Worm (Caenorhabditis elegans) whole organism, L1 larva: ENCODE results near the gene sup-26.

ENCODE experiments used
- C04F5.9 ChIP-seq: sonication (generic microtip); optimal IDR thresholded peaks from 2 replicates; lab custom pipeline; 2016; ENCODE audit warnings: missing genetic modification characterization, missing compliant biosample characterization
- C16A3.4 ChIP-seq: fragments of 150-350 bp; optimal IDR thresholded peaks from 2 replicates; lab custom pipeline; 2014; ENCODE audit warnings: missing biosample characterization, missing genetic modification characterization
- C34B4.2 ChIP-seq: sonication (generic microtip); optimal IDR thresholded peaks from 2 replicates; lab custom pipeline; 2017; ENCODE audit warnings: mild to moderate bottlenecking, missing genetic modification characterization, missing compliant biosample characterization
- aha-1 ChIP-seq: fragments of 150-350 bp; optimal IDR thresholded peaks from 2 replicates; lab custom pipeline; 2014; ENCODE audit warnings: missing biosample characterization, missing genetic modification characterization
- ceh-63 ChIP-seq: fragments of 200-800 bp; sonication (Bioruptor generic); optimal IDR thresholded peaks from 2 replicates; lab custom pipeline; 2018; ENCODE audit warnings: mild to moderate bottlenecking, missing genetic modification characterization, missing compliant biosample characterization
- ceh-8 ChIP-seq: fragments of 200-800 bp; sonication (Bioruptor generic); optimal IDR thresholded peaks from 2 replicates; lab custom pipeline; 2018; ENCODE audit warnings: mild to moderate bottlenecking, missing genetic modification characterization, moderate library complexity, missing compliant biosample characterization
- ceh-82 ChIP-seq, 3 experiments: fragments of 150-350 bp in 1 of 3; sonication (generic microtip) in 2 of 3; optimal IDR thresholded peaks; 2 replicates each; lab custom pipeline; 2014 to 2017; ENCODE audit warnings: missing biosample characterization in 3 of 3, missing genetic modification characterization in 3 of 3
- ceh-88 ChIP-seq: fragments of 200-800 bp; sonication (Bioruptor generic); IDR thresholded peaks from 2 replicates; pipeline ENCODE4 v1.3.6; 2022; ENCODE audit warnings: missing genetic modification characterization, missing compliant biosample characterization
- dpl-1 ChIP-seq, 3 experiments: fragments of 150-350 bp in 2 of 3; sonication (generic microtip) in 1 of 3; optimal IDR thresholded peaks; 2 replicates each; lab custom pipeline; 2014 to 2017; ENCODE audit warnings: missing biosample characterization in 3 of 3, missing genetic modification characterization in 3 of 3, missing genetic modification reagents in 3 of 3
- dsc-1 ChIP-seq: sonication (generic microtip); optimal IDR thresholded peaks from 2 replicates; lab custom pipeline; 2016; ENCODE audit warnings: mild to moderate bottlenecking, missing genetic modification characterization, missing compliant biosample characterization
- egl-13 ChIP-seq: sonication (generic microtip); optimal IDR thresholded peaks from 2 replicates; lab custom pipeline; 2016; ENCODE audit warnings: missing genotype, missing genetic modification reagents, missing genetic modification characterization, missing compliant biosample characterization
- egl-27 ChIP-seq, 2 experiments: fragments of 150-350 bp in 1 of 2; sonication (generic microtip); optimal IDR thresholded peaks; 3 replicates each; lab custom pipeline; 2017 to 2018; ENCODE audit warnings: missing biosample characterization in 2 of 2, missing genetic modification characterization in 2 of 2, missing genetic modification reagents in 2 of 2
- elt-2 ChIP-seq: sonication (generic microtip); optimal IDR thresholded peaks from 2 replicates; lab custom pipeline; 2016; ENCODE audit warnings: missing genetic modification characterization, mild to moderate bottlenecking, inconsistent platforms, missing compliant biosample characterization, missing genetic modification reagents
- elt-3 ChIP-seq, 6 experiments: fragments of 150-350 bp in 1 of 6; sonication (generic microtip); optimal IDR thresholded peaks; 2 replicates each; lab custom pipeline; 2017 to 2018; ENCODE audit warnings: missing biosample characterization in 6 of 6, missing genetic modification characterization in 6 of 6, inconsistent platforms in 1 of 6
- fkh-10 ChIP-seq: sonication (generic microtip); optimal IDR thresholded peaks from 2 replicates; lab custom pipeline; 2017; ENCODE audit warnings: missing biosample characterization, missing genetic modification reagents, missing genetic modification characterization
- fkh-4 ChIP-seq: sonication (generic microtip); optimal IDR thresholded peaks from 2 replicates; lab custom pipeline; 2016; ENCODE audit warnings: missing compliant biosample characterization, missing genetic modification characterization, borderline replicate concordance
- hpl-2 ChIP-seq: fragments of 150-350 bp; optimal IDR thresholded peaks from 2 replicates; lab custom pipeline; 2014; ENCODE audit warnings: missing biosample characterization, missing genetic modification reagents, missing genetic modification characterization
- irx-1 ChIP-seq: sonication (generic microtip); optimal IDR thresholded peaks from 2 replicates; lab custom pipeline; 2016; ENCODE audit warnings: missing genetic modification characterization, missing compliant biosample characterization
- lin-14 ChIP-seq: fragments of 200-800 bp; sonication (Bioruptor generic); optimal IDR thresholded peaks from 2 replicates; lab custom pipeline; 2018; ENCODE audit warnings: mild to moderate bottlenecking, missing genetic modification characterization, moderate library complexity, missing compliant biosample characterization
- lin-15B ChIP-seq: fragments of 150-350 bp; sonication (generic microtip); optimal IDR thresholded peaks from 3 replicates; lab custom pipeline; 2014; ENCODE audit warnings: missing biosample characterization, missing genetic modification characterization
- lin-35 ChIP-seq, 2 experiments: fragments of 150-350 bp; optimal IDR thresholded peaks; 2 replicates each; lab custom pipeline; 2014; ENCODE audit warnings: missing biosample characterization in 2 of 2, missing genetic modification characterization in 2 of 2, missing genetic modification reagents in 2 of 2
- lin-39 ChIP-seq: fragments of 150-350 bp; optimal IDR thresholded peaks from 2 replicates; lab custom pipeline; 2014; ENCODE audit warnings: missing biosample characterization, missing genetic modification reagents, missing genetic modification characterization
- lir-3 ChIP-seq: sonication (generic microtip); optimal IDR thresholded peaks from 2 replicates; lab custom pipeline; 2016; ENCODE audit warnings: mild to moderate bottlenecking, missing genetic modification characterization, moderate library complexity, missing compliant biosample characterization; ENCODE audit not compliant: poor library complexity
- lsy-2 ChIP-seq, 2 experiments: fragments of 150-350 bp; optimal IDR thresholded peaks; 2 replicates each; lab custom pipeline; 2014; ENCODE audit warnings: missing biosample characterization in 2 of 2, missing genetic modification characterization in 2 of 2
- mab-9 ChIP-seq: fragments of 200-800 bp; sonication (Bioruptor generic); IDR thresholded peaks from 2 replicates; pipeline ENCODE4 v1.3.6; 2022; ENCODE audit warnings: missing genetic modification reagents, missing genetic modification characterization, missing compliant biosample characterization
- mdl-1 ChIP-seq, 2 experiments: fragments of 150-350 bp; optimal IDR thresholded peaks; 2 replicates each; lab custom pipeline; 2014 to 2017; ENCODE audit warnings: missing biosample characterization in 2 of 2, missing genetic modification characterization in 2 of 2, inconsistent platforms in 1 of 2
- nhr-11 ChIP-seq: fragments of 150-350 bp; optimal IDR thresholded peaks from 2 replicates; lab custom pipeline; 2014; ENCODE audit warnings: missing biosample characterization, missing genetic modification characterization
- nhr-12 ChIP-seq: sonication (generic microtip); optimal IDR thresholded peaks from 2 replicates; lab custom pipeline; 2017; ENCODE audit warnings: missing biosample characterization, missing genetic modification characterization
- nhr-19 ChIP-seq: fragments of 200-800 bp; sonication (Bioruptor generic); conservative IDR thresholded peaks from 2 replicates; pipeline ENCODE4 v1.3.6; 2022; ENCODE audit warnings: missing genetic modification characterization, missing compliant biosample characterization
- nhr-20 ChIP-seq: sonication (generic microtip); optimal IDR thresholded peaks from 2 replicates; lab custom pipeline; 2016; ENCODE audit warnings: mild to moderate bottlenecking, missing genetic modification characterization, missing compliant biosample characterization
- nhr-237 ChIP-seq: fragments of 150-350 bp; optimal IDR thresholded peaks from 2 replicates; lab custom pipeline; 2014; ENCODE audit warnings: missing biosample characterization, missing genetic modification characterization
- nhr-28 ChIP-seq: fragments of 150-350 bp; optimal IDR thresholded peaks from 2 replicates; lab custom pipeline; 2014; ENCODE audit warnings: missing biosample characterization, missing genetic modification characterization
- nhr-47 ChIP-seq: sonication (generic microtip); optimal IDR thresholded peaks from 2 replicates; lab custom pipeline; 2016; ENCODE audit warnings: mild to moderate bottlenecking, missing genetic modification characterization, moderate library complexity, missing compliant biosample characterization
- nhr-77 ChIP-seq: fragments of 150-350 bp; optimal IDR thresholded peaks from 2 replicates; lab custom pipeline; 2014; ENCODE audit warnings: missing biosample characterization, missing genetic modification characterization
- nhr-84 ChIP-seq: sonication (generic microtip); optimal IDR thresholded peaks from 2 replicates; lab custom pipeline; 2017; ENCODE audit warnings: missing biosample characterization, missing genetic modification characterization
- nhr-90 ChIP-seq: sonication (generic microtip); optimal IDR thresholded peaks from 2 replicates; lab custom pipeline; 2016; ENCODE audit warnings: mild to moderate bottlenecking, missing genetic modification characterization, missing compliant biosample characterization; ENCODE audit not compliant: poor library complexity
- pag-3 ChIP-seq: sonication (generic microtip); optimal IDR thresholded peaks from 2 replicates; lab custom pipeline; 2017; ENCODE audit warnings: missing genetic modification characterization, mild to moderate bottlenecking, missing compliant biosample characterization, antibody characterized with exemption, borderline replicate concordance; ENCODE audit not compliant: insufficient read depth
- pax-3 ChIP-seq: fragments of 200-800 bp; sonication (Bioruptor generic); optimal IDR thresholded peaks from 2 replicates; lab custom pipeline; 2018; ENCODE audit warnings: mild to moderate bottlenecking, missing genetic modification characterization, moderate library complexity, missing compliant biosample characterization
- pqm-1 ChIP-seq: sonication (generic microtip); optimal IDR thresholded peaks from 3 replicates; lab custom pipeline; 2017; ENCODE audit warnings: missing biosample characterization, missing genetic modification characterization
- rnt-1 ChIP-seq: sonication (generic microtip); optimal IDR thresholded peaks from 2 replicates; lab custom pipeline; 2016; ENCODE audit warnings: mild to moderate bottlenecking, missing genetic modification characterization, moderate library complexity, missing compliant biosample characterization
- skn-1 ChIP-seq: fragments of 150-350 bp; optimal IDR thresholded peaks from 2 replicates; lab custom pipeline; 2014; ENCODE audit warnings: missing biosample characterization, missing genetic modification characterization
- snpc-4 ChIP-seq: fragments of 150-350 bp; optimal IDR thresholded peaks from 2 replicates; lab custom pipeline; 2014; ENCODE audit warnings: missing biosample characterization, missing genetic modification characterization
- sptf-1 ChIP-seq: fragments of 150-350 bp; optimal IDR thresholded peaks from 2 replicates; lab custom pipeline; 2014; ENCODE audit warnings: missing biosample characterization, missing genetic modification characterization
- tbx-2 ChIP-seq: sonication (generic microtip); optimal IDR thresholded peaks from 2 replicates; lab custom pipeline; 2016; ENCODE audit warnings: missing genetic modification characterization, missing compliant biosample characterization
- unc-130 ChIP-seq: fragments of 150-350 bp; optimal IDR thresholded peaks from 2 replicates; lab custom pipeline; 2017; ENCODE audit warnings: missing biosample characterization, missing genetic modification characterization, inconsistent platforms
- unc-30 ChIP-seq: sonication (generic microtip); optimal IDR thresholded peaks from 2 replicates; lab custom pipeline; 2017; ENCODE audit warnings: missing biosample characterization, missing genetic modification characterization
- unc-98 ChIP-seq: fragments of 200-800 bp; sonication (Bioruptor generic); IDR thresholded peaks from 2 replicates; pipeline ENCODE4 v1.3.6; 2022; ENCODE audit warnings: missing genetic modification characterization, missing compliant biosample characterization
- vab-15 ChIP-seq: sonication (generic microtip); optimal IDR thresholded peaks from 2 replicates; lab custom pipeline; 2017; ENCODE audit warnings: missing genotype, mild to moderate bottlenecking, missing genetic modification characterization, missing compliant biosample characterization
- ztf-4 ChIP-seq: fragments of 150-350 bp; optimal IDR thresholded peaks from 2 replicates; lab custom pipeline; 2014; ENCODE audit warnings: missing biosample characterization, missing genetic modification characterization

Gene sup-26

ce11 chrIII:4283175-4283574 is 3.2 kb upstream of the sup-26 start (continued):
- TF ChIP-seq mdl-1 (tag; optimal IDR thresholded peaks at IDR 0.05; lab: Kevin White, UChicago) = peak in 1 of 2 experiments; percentile 45
- TF ChIP-seq nhr-20 (tag; lab: Kevin White, UChicago) = peak; percentile 55
- TF ChIP-seq egl-13 = no peak
- no peak for TF ChIP-seq lin-35 (GFP tag; optimal IDR thresholded peaks at IDR 0.05; lab: Kevin White, UChicago)
- no peak for TF ChIP-seq sptf-1

DNA sequence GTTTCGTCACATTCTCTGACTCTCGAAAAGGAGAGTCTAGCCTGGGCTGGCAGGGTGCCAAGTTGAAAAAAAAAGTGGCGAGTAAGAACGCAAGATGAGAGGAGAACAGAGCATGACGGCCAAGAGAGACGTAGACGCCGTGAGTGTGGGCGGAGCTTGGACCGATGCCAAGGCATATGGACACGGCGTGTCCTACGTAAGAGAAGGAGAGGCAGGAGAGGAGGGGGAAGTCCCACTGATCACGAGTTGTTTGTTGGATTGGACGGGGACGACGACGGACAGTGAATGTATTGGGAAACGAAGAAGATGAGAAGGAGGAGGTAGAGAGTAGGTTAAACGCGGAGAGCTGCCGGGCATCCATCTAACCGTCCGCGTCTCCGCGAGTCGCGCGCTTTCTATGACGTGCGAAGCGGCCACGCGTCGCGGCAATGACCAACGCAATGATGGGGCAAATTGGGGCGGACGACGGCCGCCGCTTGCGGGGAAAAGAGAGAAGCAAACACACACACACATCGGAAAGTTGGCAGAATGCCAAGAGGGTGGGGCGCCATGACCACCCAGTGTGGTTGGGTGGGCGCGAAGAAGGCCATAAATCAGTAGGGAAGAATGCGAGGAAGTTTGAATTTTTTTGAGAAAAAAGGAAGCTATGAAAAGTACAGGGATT is 2.1 kb upstream of the sup-26 start:
- TF ChIP-seq lin-39 = peak; percentile 84
- TF ChIP-seq tbx-2 = peak; percentile 100
- TF ChIP-seq nhr-77 (tag; lab: Kevin White, UChicago) = peak; percentile 94
- TF ChIP-seq ztf-4 (tag; lab: Kevin White, UChicago) = peak; percentile 98
- TF ChIP-seq nhr-12 (tag; lab: Kevin White, UChicago) = no peak
- peak; percentile 86 for TF ChIP-seq skn-1 (tag; lab: Kevin White, UChicago)
- TF ChIP-seq unc-30 (tag; lab: Kevin White, UChicago) = peak; percentile 30
- peak; percentile 97 for TF ChIP-seq irx-1 (tag; lab: Kevin White, UChicago)
- TF ChIP-seq fkh-4 (tag; lab: Kevin White, UChicago) = peak; percentile 84
- TF ChIP-seq lir-3 (tag; lab: Kevin White, UChicago) = peak; percentile 92
- TF ChIP-seq ceh-88 (GFP tag; lab: Robert Waterston, UW) = peak; percentile 94
- peak; percentile 91 for TF ChIP-seq C04F5.9
- peak; percentile 58 for TF ChIP-seq nhr-237
- peak; percentile 91 for TF ChIP-seq elt-2 (tag; lab: Kevin White, UChicago)
- peak; percentile 91 for TF ChIP-seq C16A3.4
- peak; percentile 97 for TF ChIP-seq ceh-8
- TF ChIP-seq hpl-2 (GFP tag; lab: Kevin White, UChicago) = peak; percentile 70
- peak; percentile 88 for TF ChIP-seq vab-15 (tag; lab: Kevin White, UChicago)
- peak; percentile 92 for TF ChIP-seq mab-9 (GFP tag; lab: Robert Waterston, UW)
- peak; percentile 99 for TF ChIP-seq nhr-47 (tag; lab: Kevin White, UChicago)
- TF ChIP-seq elt-3 (tag; optimal IDR thresholded peaks at IDR 0.05; lab: Kevin White, UChicago) = peak in 4 of 6 experiments; percentile 19 to 90 (median 66)
- peak; percentile 69 to 84 (median 73) for TF ChIP-seq ceh-82 (tag; optimal IDR thresholded peaks at IDR 0.05; lab: Kevin White, UChicago)
- TF ChIP-seq nhr-19 (GFP tag; lab: Robert Waterston, UW) = peak; percentile 98
- TF ChIP-seq nhr-84 (tag; lab: Kevin White, UChicago) = no peak
- peak; percentile 69 to 85 for TF ChIP-seq lin-35 (GFP tag; optimal IDR thresholded peaks at IDR 0.05; lab: Kevin White, UChicago)
- peak; percentile 95 for TF ChIP-seq pag-3 (tag; lab: Kevin White, UChicago)
- TF ChIP-seq fkh-10 (GFP tag; lab: Kevin White, UChicago) = peak; percentile 92
- TF ChIP-seq rnt-1 (tag; lab: Kevin White, UChicago) = peak; percentile 90
- TF ChIP-seq sptf-1 = no peak
- TF ChIP-seq nhr-28 (tag; lab: Kevin White, UChicago) = no peak
- TF ChIP-seq ceh-63 (GFP tag; lab: Kevin White, UChicago) = peak; percentile 27
- TF ChIP-seq lsy-2 (tag; optimal IDR thresholded peaks at IDR 0.05; lab: Kevin White, UChicago) = peak; percentile 91 to 94
- peak; percentile 90 to 99 for TF ChIP-seq egl-27 (tag; optimal IDR thresholded peaks at IDR 0.05; lab: Kevin White, UChicago)
- TF ChIP-seq pqm-1 = peak; percentile 70
- TF ChIP-seq pax-3 = peak; percentile 98
- peak; percentile 100 for TF ChIP-seq lin-14 (GFP tag; lab: Kevin White, UChicago)
- peak; percentile 87 for TF ChIP-seq snpc-4
- peak; percentile 59 to 68 (median 68) for TF ChIP-seq dpl-1 (GFP tag; optimal IDR thresholded peaks at IDR 0.05; lab: Kevin White, UChicago)
- TF ChIP-seq nhr-11 = peak; percentile 97
- TF ChIP-seq unc-130 (tag; lab: Kevin White, UChicago) = peak; percentile 55
- peak; percentile 48 for TF ChIP-seq lin-15B (tag; lab: Kevin White, UChicago)
- peak; percentile 79 for TF ChIP-seq aha-1 (tag; lab: Kevin White, UChicago)
- TF ChIP-seq dsc-1 (tag; lab: Kevin White, UChicago) = peak; percentile 99
- TF ChIP-seq nhr-90 (tag; lab: Kevin White, UChicago) = peak; percentile 99
- peak; percentile 12 for TF ChIP-seq C34B4.2
- peak; percentile 77 for TF ChIP-seq unc-98 (GFP tag; lab: Robert Waterston, UW)
